Fruit fly (Drosophila melanogaster) whole organism, larva: Measurements from ENCODE around the gene PrBP.
A peak's percentile ranks its signal among the peaks of the same experiment; 100 is the strongest.

ENCODE experiments used
- noc ChIP-seq: fragments of 200-800 bp; sonication (Bioruptor generic); optimal IDR thresholded peaks from 3 replicates; lab custom pipeline; 2019; ENCODE audit warnings: missing biosample characterization, mild to moderate bottlenecking, missing genetic modification characterization, moderate library complexity

The PrBP gene

DNA sequence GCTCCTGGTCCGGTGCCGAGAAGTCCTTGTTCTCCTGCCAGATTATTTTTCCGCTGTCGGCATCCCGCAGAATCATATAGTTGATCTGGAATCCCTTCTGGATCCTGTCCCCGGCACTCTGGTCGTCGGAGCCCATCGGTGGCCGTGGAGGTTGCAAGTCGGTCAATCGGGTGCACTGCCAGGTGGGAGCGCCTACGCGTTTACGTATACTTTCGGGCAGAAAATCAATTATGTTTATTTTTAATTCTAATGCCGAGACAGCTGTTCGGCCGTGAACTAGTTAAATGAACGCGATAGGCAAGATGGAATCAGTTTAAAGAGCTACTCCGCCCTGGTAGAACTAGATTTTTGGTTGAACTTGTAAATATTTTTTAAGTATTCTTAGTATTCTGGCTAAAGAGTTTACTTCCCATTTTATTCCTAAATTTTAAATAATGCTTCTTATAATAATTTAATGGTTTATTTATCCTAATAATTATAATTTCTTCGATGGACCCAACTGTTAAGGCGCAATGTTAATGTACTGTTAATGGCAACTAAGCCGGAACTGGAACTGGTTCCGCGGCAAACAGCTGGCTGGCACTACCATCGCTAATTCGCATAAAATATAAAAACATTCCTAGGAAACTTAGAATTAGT, at the start of gene PrBP, which contains the start of gene Trs23:
Gene PrBP, minus strand, starts transcription at position 288 of the 639 bp plus-strand sequence.
Gene Trs23, plus strand, starts transcription at position 564 of the 639 bp plus-strand sequence.
- no peak for TF ChIP-seq noc

dm6 chr2L:8734998-8735397, 49.2 kb upstream of the PrBP start:
- no peak for TF ChIP-seq noc

- TF ChIP-seq noc = no peak
Measured at dm6 chr2L:8734304-8734703, 48.5 kb upstream of the PrBP start.

dm6 chr2L:8732702-8733101, 46.9 kb upstream of the PrBP start:
- peak; percentile 40 for TF ChIP-seq noc

DNA sequence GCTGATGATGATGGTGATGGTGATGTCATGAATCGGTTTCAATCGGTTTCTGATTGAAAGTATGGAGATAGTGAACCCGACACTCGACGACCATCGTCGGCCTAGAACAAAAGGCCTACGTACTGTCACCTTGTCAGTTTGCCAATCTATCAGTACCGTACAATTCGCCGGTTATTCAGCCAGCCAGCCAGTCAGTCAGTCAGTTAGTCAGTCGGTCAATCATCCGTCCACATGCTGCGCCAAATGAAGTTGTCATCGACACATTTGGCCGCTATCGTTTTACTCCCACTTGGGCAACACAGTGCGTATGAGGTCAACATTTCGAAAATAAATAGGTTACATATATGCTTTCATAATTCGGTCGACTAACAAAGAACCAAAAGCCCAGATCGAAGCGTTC, 35.3 kb upstream of the PrBP start:
- no peak for TF ChIP-seq noc

DNA sequence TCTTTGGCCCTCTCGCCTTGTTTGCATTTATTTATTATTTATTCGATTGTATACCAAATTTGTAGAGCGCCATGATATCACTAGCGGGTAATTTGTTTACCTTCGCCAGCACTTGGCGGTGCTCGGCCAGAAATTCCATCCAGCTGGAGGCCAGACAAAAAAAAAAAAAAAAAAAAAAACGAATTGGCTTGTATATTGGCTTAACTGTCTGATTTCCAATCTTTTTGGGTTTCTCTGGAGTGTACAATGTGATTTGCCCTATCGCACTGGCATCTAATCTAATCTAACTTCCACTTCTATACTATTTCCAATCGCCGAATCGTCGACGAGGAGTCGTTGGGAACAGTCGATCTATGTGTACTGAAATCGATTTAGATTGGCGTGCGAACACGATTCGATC, 34.0 kb upstream of the PrBP start:
- peak; percentile 57 for TF ChIP-seq noc

- TF ChIP-seq noc = peak; percentile 98
Measured at dm6 chr2L:8717618-8718336, 32.0 kb upstream of the PrBP start.

DNA sequence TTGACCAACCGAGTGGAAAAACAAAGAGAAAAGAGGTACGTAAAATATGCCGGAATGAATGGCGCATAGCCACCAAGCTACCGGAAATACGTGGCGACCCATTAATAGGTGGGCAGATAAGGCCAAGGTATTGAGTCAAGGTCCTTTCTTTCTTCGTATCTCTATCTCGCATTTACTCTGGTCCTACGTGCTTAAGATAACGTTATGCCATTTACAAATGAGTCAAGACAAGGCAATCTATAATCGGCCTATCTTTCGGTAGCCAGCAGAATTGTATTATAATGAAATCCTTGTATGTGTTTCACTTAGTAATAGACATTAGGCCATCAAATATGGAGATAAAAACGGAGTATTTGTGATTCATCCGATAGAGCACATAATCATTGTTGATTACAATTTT, 30.6 kb upstream of the PrBP start:
- TF ChIP-seq noc = no peak

DNA sequence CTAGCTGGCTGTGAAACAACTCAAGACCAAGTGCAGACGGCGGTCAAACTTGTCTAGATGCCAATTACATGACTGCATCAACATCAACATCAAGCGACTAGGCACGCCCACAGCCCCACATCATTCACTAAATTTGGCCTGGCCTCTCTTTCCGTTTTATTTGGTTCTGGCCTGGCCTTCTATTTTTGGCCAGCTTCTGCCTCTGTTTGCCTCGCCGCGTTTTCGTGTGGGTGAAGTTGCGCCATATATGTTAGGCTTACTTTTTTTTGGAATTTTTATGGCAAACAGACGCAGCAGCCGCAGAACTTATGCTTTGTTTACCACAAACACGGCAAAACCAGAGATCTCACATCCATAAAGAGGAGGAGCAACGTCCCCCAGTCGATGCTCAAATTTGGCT, 29.7 kb upstream of the PrBP start:
- no peak for TF ChIP-seq noc

dm6 chr2L:8714513-8714912, 28.8 kb upstream of the PrBP start:
- TF ChIP-seq noc = no peak

dm6 chr2L:8709413-8709812, 23.7 kb upstream of the PrBP start, which contains the start of gene Hnf4:
Gene Hnf4, minus strand, starts transcription at chr2L:8709611.
- TF ChIP-seq noc = peak; percentile 4

DNA sequence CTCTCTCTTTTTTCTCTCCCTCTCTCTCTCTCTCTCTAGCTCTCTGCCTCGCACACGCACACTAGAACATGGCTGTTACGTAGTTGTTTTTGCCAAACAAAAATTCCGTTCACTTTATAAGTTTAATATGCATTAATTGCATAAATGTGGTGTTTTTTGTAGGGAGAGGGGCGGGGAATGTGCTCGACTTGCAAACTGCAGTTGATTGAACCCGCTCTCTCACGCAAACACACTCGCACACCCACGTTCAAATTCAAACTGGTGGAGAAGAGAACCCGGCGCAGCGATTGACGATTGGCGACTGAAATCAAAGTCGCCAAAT, 23.3 kb upstream of the PrBP start:
- TF ChIP-seq noc = no peak

dm6 chr2L:8708399-8709077, 22.8 kb upstream of the PrBP start:
- no peak for TF ChIP-seq noc

DNA sequence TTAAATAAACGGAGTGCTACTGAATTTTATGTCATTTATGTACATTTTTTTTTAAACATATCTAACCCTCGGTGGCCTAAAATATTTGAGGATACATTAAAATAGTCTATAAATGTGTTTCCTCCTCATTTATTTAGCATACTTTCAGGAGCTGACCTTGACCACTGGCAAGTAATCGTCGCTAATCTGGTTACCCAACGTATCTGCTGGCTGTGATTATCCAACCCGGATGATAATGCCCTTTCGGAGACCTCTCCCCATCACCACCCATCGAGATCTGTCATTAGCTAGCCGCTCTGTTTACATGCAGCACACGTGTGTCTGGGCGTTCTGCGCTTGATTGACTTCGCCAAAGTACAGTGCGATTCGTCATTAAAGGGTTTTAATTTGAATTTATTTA, 21.8 kb upstream of the PrBP start:
- no peak for TF ChIP-seq noc

DNA sequence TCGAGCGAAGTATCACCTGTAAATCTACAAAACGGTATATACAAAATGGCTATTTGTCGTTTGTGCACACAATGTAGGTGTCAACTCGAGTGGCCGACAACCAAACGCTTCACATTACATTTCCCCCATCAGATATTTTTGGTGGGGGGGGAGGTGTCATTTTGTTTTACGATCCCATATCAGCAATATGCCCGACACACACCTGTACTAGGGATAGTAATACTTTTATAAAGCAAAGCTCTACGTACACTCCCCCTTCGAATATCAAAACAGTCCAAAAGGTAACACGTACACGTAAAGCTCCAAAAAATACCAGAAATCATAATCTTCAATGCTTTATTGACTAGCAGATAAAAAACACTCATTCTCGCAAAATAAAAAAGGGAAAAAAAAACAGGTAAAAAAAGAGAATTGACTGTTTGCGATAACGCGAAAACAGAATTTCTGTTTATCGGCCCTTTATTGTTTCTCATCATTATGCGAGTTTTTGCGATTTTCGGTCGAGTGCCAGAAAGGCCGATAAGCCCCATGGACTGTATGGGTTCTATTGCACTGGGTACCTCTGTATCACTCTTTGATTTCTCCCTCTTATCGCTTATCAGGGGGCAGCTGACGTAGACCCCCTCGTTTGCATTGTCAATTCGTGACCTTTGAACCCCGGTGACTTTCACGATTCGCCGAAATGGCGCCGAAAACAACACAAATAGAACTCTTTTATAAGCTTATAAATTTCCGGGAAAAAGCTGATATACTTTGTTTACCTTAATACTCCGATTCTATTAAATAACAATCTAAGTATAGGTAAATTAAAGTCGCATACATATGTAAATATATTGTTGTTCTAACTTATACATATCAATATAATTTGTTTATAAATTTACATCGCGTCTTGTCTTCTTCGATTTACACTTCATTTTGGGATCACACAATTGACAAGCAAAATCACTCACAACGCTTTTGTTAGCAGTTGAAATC, 19.2 kb upstream of the PrBP start, which contains the start of gene CatB:
Gene CatB, plus strand, starts transcription at position 925 of the 975 bp plus-strand sequence.
- peak; percentile 72 for TF ChIP-seq noc

- no peak for TF ChIP-seq noc
Measured at dm6 chr2L:8702907-8703626, 17.3 kb upstream of the PrBP start.
